Fruit fly (Drosophila melanogaster) whole organism, pupa: ENCODE data around the gene CG15550.

ENCODE experiments used
- CG10348 ChIP-seq: fragments of 200-800 bp; sonication (Bioruptor generic); IDR thresholded peaks from 2 replicates; pipeline ENCODE4 v1.3.6; 2022; ENCODE audit warnings: missing biosample characterization, missing genetic modification characterization
- CG12605 ChIP-seq: fragments of 200-800 bp; sonication (Bioruptor generic); IDR thresholded peaks from 2 replicates; pipeline ENCODE4 v1.3.6; 2022; ENCODE audit warnings: missing biosample characterization, missing genetic modification characterization
- CG13204 ChIP-seq: fragments of 200-800 bp; sonication (Bioruptor generic); optimal IDR thresholded peaks from 2 replicates; lab custom pipeline; 2018; ENCODE audit warnings: missing biosample characterization, mild to moderate bottlenecking, missing genetic modification characterization, moderate library complexity
- CG14655 ChIP-seq: fragments of 200-800 bp; sonication (Bioruptor generic); optimal IDR thresholded peaks from 3 replicates; lab custom pipeline; 2017; ENCODE audit warnings: mild to moderate bottlenecking, missing biosample characterization, missing genetic modification reagents, missing genetic modification characterization
- CG17806 ChIP-seq: fragments of 200-800 bp; sonication (Bioruptor generic); optimal IDR thresholded peaks from 2 replicates; lab custom pipeline; 2018; ENCODE audit warnings: missing biosample characterization, mild to moderate bottlenecking, missing genetic modification characterization, moderate library complexity
- CG4496 ChIP-seq: fragments of 200-800 bp; sonication (Bioruptor generic); IDR thresholded peaks from 3 replicates; pipeline ENCODE4 v1.3.6; 2022; ENCODE audit warnings: missing biosample characterization, missing genetic modification characterization
- CG8301 ChIP-seq: fragments of 200-800 bp; sonication (Bioruptor generic); optimal IDR thresholded peaks from 2 replicates; lab custom pipeline; 2018; ENCODE audit warnings: missing biosample characterization, mild to moderate bottlenecking, missing genetic modification characterization
- D1 ChIP-seq: fragments of 200-800 bp; sonication (Bioruptor generic); optimal IDR thresholded peaks from 2 replicates; lab custom pipeline; 2018; ENCODE audit warnings: missing biosample characterization, mild to moderate bottlenecking, missing genetic modification characterization, moderate library complexity
- Ets98B ChIP-seq: fragments of 200-800 bp; sonication (Bioruptor generic); IDR thresholded peaks from 2 replicates; pipeline ENCODE4 v1.3.6; 2022; ENCODE audit warnings: missing biosample characterization, missing genetic modification characterization
- fd96Ca ChIP-seq: fragments of 200-800 bp; sonication (Bioruptor generic); IDR thresholded peaks from 3 replicates; pipeline ENCODE4 v1.3.6; 2022; ENCODE audit warnings: missing biosample characterization, missing genetic modification characterization
- gl ChIP-seq: fragments of 200-800 bp; sonication (Bioruptor generic); optimal IDR thresholded peaks from 2 replicates; lab custom pipeline; 2018; ENCODE audit warnings: missing biosample characterization, mild to moderate bottlenecking, missing genetic modification characterization

DNA sequence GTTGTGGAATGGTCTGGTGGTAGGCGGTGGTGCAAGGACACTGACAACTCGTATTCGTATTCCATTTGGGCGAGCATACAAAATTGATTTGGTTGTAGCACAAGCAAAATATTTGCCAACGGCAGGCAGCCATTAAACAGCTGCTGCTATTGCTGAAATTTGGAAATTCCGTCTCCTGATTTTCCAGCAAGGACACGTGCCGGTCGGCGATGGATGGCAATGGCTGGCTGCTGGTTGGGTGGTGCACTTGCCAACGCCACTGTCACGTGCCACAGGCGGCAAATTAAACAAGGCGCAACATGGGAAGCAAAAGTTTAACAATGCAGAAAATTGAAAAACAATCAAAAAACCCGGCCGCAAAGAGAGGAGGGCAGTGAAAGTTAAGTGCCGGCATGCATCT lies 32.9 kb downstream of the CG15550 start:
- no peak for TF ChIP-seq CG17806 (tag; lab: Kevin White, UChicago)
- no peak for TF ChIP-seq CG4496 (GFP tag; lab: Robert Waterston, UW)
- no peak for TF ChIP-seq CG8301 (tag; lab: Kevin White, UChicago)
- TF ChIP-seq CG10348, result no peak
- no peak for TF ChIP-seq fd96Ca (GFP tag; lab: Robert Waterston, UW)
- TF ChIP-seq CG13204, result no peak
- no peak for TF ChIP-seq Ets98B (GFP tag; lab: Robert Waterston, UW)
- no peak for TF ChIP-seq gl (tag; lab: Kevin White, UChicago)
- TF ChIP-seq CG12605 (GFP tag; lab: Robert Waterston, UW), result no peak
- no peak for TF ChIP-seq CG14655 (GFP tag; lab: Kevin White, UChicago)
- no peak for TF ChIP-seq D1
